Worm (Caenorhabditis elegans) whole organism, midembryonic: Measurements from ENCODE around the gene M03E7.1.

Source experiments
- flt-1 ChIP-seq: fragments of 200-800 bp; sonication (Bioruptor generic); IDR thresholded peaks from 2 replicates; pipeline ENCODE4 v1.3.6; 2022; ENCODE audit warnings: missing genetic modification characterization, missing compliant biosample characterization
- klf-2 ChIP-seq: fragments of 200-800 bp; sonication (Bioruptor generic); conservative IDR thresholded peaks from 2 replicates; pipeline ENCODE4 v1.3.6; 2022; ENCODE audit warnings: missing genetic modification reagents, missing genetic modification characterization, missing compliant biosample characterization
- tab-1 ChIP-seq: fragments of 200-800 bp; sonication (Bioruptor generic); IDR thresholded peaks from 2 replicates; pipeline ENCODE4 v1.3.6; 2022; ENCODE audit warnings: missing genetic modification characterization, missing compliant biosample characterization
- ztf-23 ChIP-seq: fragments of 200-800 bp; sonication (Bioruptor generic); IDR thresholded peaks from 2 replicates; pipeline ENCODE4 v1.3.6; 2022; ENCODE audit warnings: missing genetic modification reagents, missing genetic modification characterization, missing compliant biosample characterization
- ztf-29 ChIP-seq: fragments of 200-800 bp; sonication (Bioruptor generic); IDR thresholded peaks from 2 replicates; pipeline ENCODE4 v1.3.6; 2022; ENCODE audit warnings: missing genetic modification reagents, missing genetic modification characterization, missing compliant biosample characterization

DNA sequence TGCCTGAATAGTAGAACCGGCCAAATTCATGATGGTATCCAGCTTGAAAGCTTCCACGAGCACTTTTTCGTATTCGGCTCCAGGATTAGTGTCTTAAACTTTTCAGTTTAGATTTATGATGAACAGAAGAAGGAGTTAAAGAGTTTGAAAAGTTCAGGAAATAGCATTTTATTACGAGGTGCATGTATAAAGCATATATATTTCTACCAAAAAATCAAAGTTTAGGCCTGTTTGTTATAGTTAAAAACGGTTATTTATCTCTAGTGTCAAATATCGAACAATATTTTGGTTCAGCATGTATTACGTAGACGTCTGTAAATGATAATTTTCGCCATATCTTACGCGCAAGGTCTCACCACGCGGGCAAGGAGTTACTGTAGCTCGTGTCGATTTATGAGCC is 40.2 kb upstream of the M03E7.1 start, which contains the start of gene klc-2:
- TF ChIP-seq ztf-29 = no peak
- TF ChIP-seq tab-1 (GFP tag; lab: Robert Waterston, UW) = no peak
- TF ChIP-seq ztf-23 (GFP tag; lab: Robert Waterston, UW) = no peak
- TF ChIP-seq flt-1 = no peak
- no peak for TF ChIP-seq klf-2 (GFP tag; lab: Robert Waterston, UW)
